Worm (Caenorhabditis elegans) whole organism, midembryonic: ENCODE results near the gene T05C7.5.

Experiments used
- ref-1 ChIP-seq: fragments of 200-800 bp; sonication (Bioruptor generic); conservative IDR thresholded peaks from 2 replicates; pipeline ENCODE4 v1.3.6; 2022; ENCODE audit warnings: missing genetic modification reagents, missing genetic modification characterization, missing compliant biosample characterization
- tab-1 ChIP-seq: fragments of 200-800 bp; sonication (Bioruptor generic); IDR thresholded peaks from 2 replicates; pipeline ENCODE4 v1.3.6; 2022; ENCODE audit warnings: missing genetic modification characterization, missing compliant biosample characterization

DNA sequence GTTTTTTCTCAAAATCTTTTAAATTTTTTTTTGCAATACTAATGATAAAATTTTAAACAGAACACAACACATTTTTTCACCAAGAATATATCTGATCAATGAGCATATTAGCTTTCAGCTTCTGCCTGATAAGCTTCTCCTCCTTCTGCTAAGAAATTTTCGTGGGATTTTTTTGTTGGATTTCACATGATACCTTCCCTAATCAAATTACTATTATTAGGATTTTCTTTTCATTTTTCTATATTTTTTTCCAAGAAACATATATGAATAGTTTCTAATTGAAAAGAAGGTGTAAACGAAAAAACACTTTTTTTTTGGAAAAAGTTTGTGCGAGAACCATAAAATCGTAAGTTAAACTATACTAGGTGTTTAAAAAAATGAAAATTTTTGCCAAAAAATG, 14.5 kb upstream of the T05C7.5 start:
- TF ChIP-seq ref-1 (GFP tag; lab: Robert Waterston, UW) (no peak), tab-1 (GFP tag; lab: Robert Waterston, UW) (no peak)
